Worm (Caenorhabditis elegans) whole organism, L3 larva: ENCODE results near the gene K06H7.1.
A peak's percentile ranks its signal among the peaks of the same experiment; 100 is the strongest.

ENCODE experiments used
- R02D3.7 ChIP-seq: fragments of 150-350 bp; optimal IDR thresholded peaks from 2 replicates; lab custom pipeline; 2014; ENCODE audit warnings: missing biosample characterization, missing genetic modification characterization
- ZK546.5 ChIP-seq: sonication (generic microtip); optimal IDR thresholded peaks from 2 replicates; lab custom pipeline; 2017; ENCODE audit warnings: missing biosample characterization, missing genetic modification characterization
- aly-2 ChIP-seq: fragments of 150-350 bp; optimal IDR thresholded peaks from 2 replicates; lab custom pipeline; 2014; ENCODE audit warnings: missing biosample characterization, missing genetic modification characterization
- ama-1 ChIP-seq: fragments of 150-350 bp; optimal IDR thresholded peaks from 2 replicates; lab custom pipeline; 2018
- ceh-16 ChIP-seq: sonication (generic microtip); optimal IDR thresholded peaks from 2 replicates; lab custom pipeline; 2017; ENCODE audit warnings: missing biosample characterization, missing genetic modification characterization
- ceh-28 ChIP-seq: fragments of 150-350 bp; optimal IDR thresholded peaks from 2 replicates; lab custom pipeline; 2014; ENCODE audit warnings: missing biosample characterization, missing genetic modification reagents, missing genetic modification characterization
- ceh-82 ChIP-seq: fragments of 150-350 bp; optimal IDR thresholded peaks from 2 replicates; lab custom pipeline; 2014; ENCODE audit warnings: missing biosample characterization, missing genetic modification characterization
- ceh-9 ChIP-seq: sonication (generic microtip); optimal IDR thresholded peaks from 2 replicates; lab custom pipeline; 2018; ENCODE audit warnings: missing biosample characterization, missing genetic modification characterization
- daf-12 ChIP-seq: fragments of 150-350 bp; optimal IDR thresholded peaks from 2 replicates; lab custom pipeline; 2014; ENCODE audit warnings: missing biosample characterization, missing genetic modification reagents, missing genetic modification characterization
- egl-27 ChIP-seq: sonication (generic microtip); optimal IDR thresholded peaks from 4 replicates; lab custom pipeline; 2017; ENCODE audit warnings: missing biosample characterization, missing genetic modification reagents, missing genetic modification characterization
- egl-5 ChIP-seq: fragments of 150-350 bp; optimal IDR thresholded peaks from 2 replicates; lab custom pipeline; 2017; ENCODE audit warnings: missing biosample characterization, missing genetic modification reagents, missing genetic modification characterization, inconsistent platforms
- elt-1 ChIP-seq: fragments of 150-350 bp; optimal IDR thresholded peaks from 2 replicates; lab custom pipeline; 2014; ENCODE audit warnings: missing biosample characterization, missing genetic modification characterization
- elt-2 ChIP-seq: sonication (generic microtip); optimal IDR thresholded peaks from 2 replicates; lab custom pipeline; 2016; ENCODE audit warnings: missing genetic modification reagents, mild to moderate bottlenecking, missing genetic modification characterization, missing compliant biosample characterization
- elt-3 ChIP-seq, 3 experiments: fragments of 150-350 bp in 1 of 3; sonication (generic microtip) in 2 of 3; optimal IDR thresholded peaks; 2 replicates in 2 of 3; 4 replicates in 1 of 3; lab custom pipeline; 2014 to 2017; ENCODE audit warnings: missing biosample characterization in 3 of 3, missing genetic modification characterization in 3 of 3
- eor-1 ChIP-seq, 2 experiments: fragments of 150-350 bp; optimal IDR thresholded peaks; 2 replicates each; lab custom pipeline; 2014 to 2018; ENCODE audit warnings: missing biosample characterization in 2 of 2, missing genetic modification characterization in 2 of 2
- fkh-2 ChIP-seq: fragments of 150-350 bp; optimal IDR thresholded peaks from 2 replicates; lab custom pipeline; 2014; ENCODE audit warnings: missing biosample characterization, missing genetic modification reagents, missing genetic modification characterization
- fos-1 ChIP-seq: fragments of 150-350 bp; optimal IDR thresholded peaks from 2 replicates; lab custom pipeline; 2014; ENCODE audit warnings: missing biosample characterization, missing genetic modification characterization
- hmg-11 ChIP-seq: sonication (generic microtip); optimal IDR thresholded peaks from 2 replicates; lab custom pipeline; 2016; ENCODE audit warnings: missing genetic modification characterization, missing compliant biosample characterization
- jun-1 ChIP-seq: fragments of 150-350 bp; optimal IDR thresholded peaks from 2 replicates; lab custom pipeline; 2014; ENCODE audit warnings: missing biosample characterization, missing genetic modification reagents, missing genetic modification characterization
- lin-15B ChIP-seq: fragments of 150-350 bp; optimal IDR thresholded peaks from 2 replicates; lab custom pipeline; 2014; ENCODE audit warnings: missing biosample characterization, missing genetic modification characterization
- lin-39 ChIP-seq: fragments of 150-350 bp; optimal IDR thresholded peaks from 2 replicates; lab custom pipeline; 2018; ENCODE audit warnings: missing biosample characterization, missing genetic modification reagents, missing genetic modification characterization
- lsy-12 ChIP-seq: sonication (generic microtip); optimal IDR thresholded peaks from 2 replicates; lab custom pipeline; 2016; ENCODE audit warnings: mild to moderate bottlenecking, missing genetic modification characterization, missing compliant biosample characterization
- mdl-1 ChIP-seq: fragments of 150-350 bp; optimal IDR thresholded peaks from 2 replicates; lab custom pipeline; 2014; ENCODE audit warnings: missing biosample characterization, missing genetic modification characterization
- mml-1 ChIP-seq: fragments of 150-350 bp; sonication (generic microtip); optimal IDR thresholded peaks from 3 replicates; lab custom pipeline; 2014; ENCODE audit warnings: missing biosample characterization, missing genetic modification characterization
- nfya-1 ChIP-seq: sonication (generic microtip); optimal IDR thresholded peaks from 2 replicates; lab custom pipeline; 2017; ENCODE audit warnings: missing genetic modification characterization, mild to moderate bottlenecking, missing compliant biosample characterization, antibody characterized with exemption, moderate library complexity; ENCODE audit not compliant: insufficient read depth
- nhr-11 ChIP-seq: fragments of 150-350 bp; optimal IDR thresholded peaks from 2 replicates; lab custom pipeline; 2014; ENCODE audit warnings: missing biosample characterization, missing genetic modification characterization
- nhr-12 ChIP-seq: fragments of 150-350 bp; optimal IDR thresholded peaks from 2 replicates; lab custom pipeline; 2014; ENCODE audit warnings: missing biosample characterization, missing genetic modification characterization
- nhr-23 ChIP-seq: fragments of 150-350 bp; optimal IDR thresholded peaks from 2 replicates; lab custom pipeline; 2014; ENCODE audit warnings: missing biosample characterization, missing genetic modification reagents, missing genetic modification characterization
- nhr-237 ChIP-seq: fragments of 150-350 bp; optimal IDR thresholded peaks from 2 replicates; lab custom pipeline; 2014; ENCODE audit warnings: missing biosample characterization, missing genetic modification characterization
- nhr-25 ChIP-seq: sonication (generic microtip); optimal IDR thresholded peaks from 2 replicates; lab custom pipeline; 2017; ENCODE audit warnings: missing biosample characterization, missing genetic modification characterization
- nhr-28 ChIP-seq: fragments of 150-350 bp; optimal IDR thresholded peaks from 2 replicates; lab custom pipeline; 2014; ENCODE audit warnings: missing biosample characterization, missing genetic modification characterization
- nhr-43 ChIP-seq: sonication (generic microtip); optimal IDR thresholded peaks from 2 replicates; lab custom pipeline; 2016; ENCODE audit warnings: mild to moderate bottlenecking, missing genetic modification characterization, missing compliant biosample characterization; ENCODE audit not compliant: poor library complexity, severe bottlenecking
- nhr-67 ChIP-seq: fragments of 150-350 bp; optimal IDR thresholded peaks from 2 replicates; lab custom pipeline; 2014; ENCODE audit warnings: missing biosample characterization, missing genetic modification characterization
- nhr-76 ChIP-seq: fragments of 150-350 bp; sonication (generic microtip); optimal IDR thresholded peaks from 5 replicates; lab custom pipeline; 2014; ENCODE audit warnings: missing biosample characterization, missing genetic modification characterization
- nhr-77 ChIP-seq: fragments of 150-350 bp; optimal IDR thresholded peaks from 2 replicates; lab custom pipeline; 2014; ENCODE audit warnings: missing biosample characterization, missing genetic modification characterization
- pha-4 ChIP-seq: fragments of 150-350 bp; optimal IDR thresholded peaks from 2 replicates; lab custom pipeline; 2014; ENCODE audit warnings: missing biosample characterization, missing genetic modification reagents, missing genetic modification characterization
- pqm-1 ChIP-seq: fragments of 150-350 bp; optimal IDR thresholded peaks from 2 replicates; lab custom pipeline; 2017; ENCODE audit warnings: missing biosample characterization, missing genetic modification characterization, inconsistent platforms
- sea-2 ChIP-seq: fragments of 150-350 bp; sonication (generic microtip); optimal IDR thresholded peaks from 4 replicates; lab custom pipeline; 2014; ENCODE audit warnings: missing biosample characterization, missing genetic modification reagents, missing genetic modification characterization
- skn-1 ChIP-seq: fragments of 150-350 bp; optimal IDR thresholded peaks from 2 replicates; lab custom pipeline; 2014; ENCODE audit warnings: missing biosample characterization, missing genetic modification characterization
- snpc-4 ChIP-seq: fragments of 150-350 bp; optimal IDR thresholded peaks from 2 replicates; lab custom pipeline; 2014; ENCODE audit warnings: missing biosample characterization, missing genetic modification characterization
- tbx-2 ChIP-seq: sonication (generic microtip); optimal IDR thresholded peaks from 2 replicates; lab custom pipeline; 2016; ENCODE audit warnings: mild to moderate bottlenecking, missing genetic modification characterization, missing compliant biosample characterization
- unc-39 ChIP-seq: sonication (generic microtip); optimal IDR thresholded peaks from 4 replicates; lab custom pipeline; 2017; ENCODE audit warnings: missing biosample characterization, missing genetic modification characterization
- unc-62 ChIP-seq: fragments of 150-350 bp; sonication (generic microtip); optimal IDR thresholded peaks from 4 replicates; lab custom pipeline; 2014; ENCODE audit warnings: missing biosample characterization, missing genetic modification reagents, missing genetic modification characterization
- ztf-4 ChIP-seq: fragments of 150-350 bp; optimal IDR thresholded peaks from 2 replicates; lab custom pipeline; 2014; ENCODE audit warnings: missing biosample characterization, missing genetic modification characterization

K06H7.1 gene

ce11 chrIII:8126978-8127377 lies 27.9 kb downstream of the K06H7.1 start:
- TF ChIP-seq nhr-25 (no peak), ztf-4 (tag; lab: Kevin White, UChicago) (no peak), fos-1 (tag; lab: Kevin White, UChicago) (no peak), pqm-1 (tag; lab: Kevin White, UChicago) (no peak), hmg-11 (tag; lab: Kevin White, UChicago) (peak; percentile 87), ZK546.5 (tag; lab: Kevin White, UChicago) (no peak), pha-4 (tag; lab: Kevin White, UChicago) (peak; percentile 38), unc-39 (no peak), lin-15B (tag; lab: Kevin White, UChicago) (no peak), unc-62 (GFP tag; lab: Kevin White, UChicago) (no peak), nhr-12 (no peak), ama-1 (lab: Kevin White, UChicago) (no peak), mml-1 (tag; lab: Kevin White, UChicago) (no peak), nhr-237 (tag; lab: Kevin White, UChicago) (no peak), tbx-2 (no peak), nhr-76 (tag; lab: Kevin White, UChicago) (no peak), mdl-1 (tag; lab: Kevin White, UChicago) (no peak), eor-1 (tag; optimal IDR thresholded peaks at IDR 0.05; lab: Kevin White, UChicago) (no peak), lin-39 (tag; lab: Kevin White, UChicago) (peak; percentile 76), ceh-28 (tag; lab: Kevin White, UChicago) (no peak), nfya-1 (tag; lab: Kevin White, UChicago) (peak; percentile 55)

- TF ChIP-seq elt-2 (tag; lab: Kevin White, UChicago), result no peak
- TF ChIP-seq unc-62 (GFP tag; lab: Kevin White, UChicago), result no peak
- no peak for TF ChIP-seq nhr-11 (tag; lab: Kevin White, UChicago)
Observed at ce11 chrIII:8129195-8129594, 30.1 kb downstream of the K06H7.1 start.

ce11 chrIII:8130177-8130902 lies 31.2 kb downstream of the K06H7.1 start, which contains the start of the genes rpl-21 and C14B9.10:
Gene rpl-21 (minus strand): TSS chrIII:8130227.
Gene C14B9.10 (plus strand): TSS chrIII:8130852.
- TF ChIP-seq hmg-11 (tag; lab: Kevin White, UChicago), result peak; percentile 90
- no peak for TF ChIP-seq egl-27 (tag; lab: Kevin White, UChicago)
- no peak for TF ChIP-seq sea-2
- TF ChIP-seq ceh-16 (tag; lab: Kevin White, UChicago), result peak; percentile 11
- no peak for TF ChIP-seq ceh-9 (tag; lab: Kevin White, UChicago)
- no peak for TF ChIP-seq elt-1 (tag; lab: Kevin White, UChicago)
- no peak for TF ChIP-seq nhr-77 (tag; lab: Kevin White, UChicago)
- peak; percentile 85 for TF ChIP-seq nhr-23 (tag; lab: Kevin White, UChicago)
- TF ChIP-seq lsy-12, result peak; percentile 63
- TF ChIP-seq lin-15B (tag; lab: Kevin White, UChicago), result peak; percentile 87
- peak; percentile 83 for TF ChIP-seq nhr-25
- TF ChIP-seq pha-4 (tag; lab: Kevin White, UChicago), result peak; percentile 95
- peak; percentile 98 for TF ChIP-seq nfya-1 (tag; lab: Kevin White, UChicago)
- no peak for TF ChIP-seq mml-1 (tag; lab: Kevin White, UChicago)
- TF ChIP-seq egl-5 (tag; lab: Kevin White, UChicago), result peak; percentile 81
- peak; percentile 74 for TF ChIP-seq nhr-43
- TF ChIP-seq daf-12 (tag; lab: Kevin White, UChicago), result no peak
- TF ChIP-seq nhr-12, result no peak
- peak; percentile 57 for TF ChIP-seq ceh-28 (tag; lab: Kevin White, UChicago)
- no peak for TF ChIP-seq elt-3 (tag; optimal IDR thresholded peaks at IDR 0.05; lab: Kevin White, UChicago)
- no peak for TF ChIP-seq unc-39
- TF ChIP-seq R02D3.7 (tag; lab: Kevin White, UChicago), result peak; percentile 82
- TF ChIP-seq lin-39 (tag; lab: Kevin White, UChicago), result peak; percentile 90
- TF ChIP-seq ama-1 (lab: Kevin White, UChicago), result peak; percentile 53
- peak; percentile 0 for TF ChIP-seq ZK546.5 (tag; lab: Kevin White, UChicago)
- TF ChIP-seq aly-2 (tag; lab: Kevin White, UChicago), result no peak
- peak; percentile 58 for TF ChIP-seq skn-1 (tag; lab: Kevin White, UChicago)
- TF ChIP-seq fos-1 (tag; lab: Kevin White, UChicago), result no peak
- peak; percentile 47 for TF ChIP-seq snpc-4 (tag; lab: Kevin White, UChicago)
- peak; percentile 59 for TF ChIP-seq pqm-1 (tag; lab: Kevin White, UChicago)
- TF ChIP-seq nhr-67, result no peak
- TF ChIP-seq mdl-1 (tag; lab: Kevin White, UChicago), result no peak
- no peak for TF ChIP-seq nhr-237 (tag; lab: Kevin White, UChicago)
- TF ChIP-seq eor-1 (tag; optimal IDR thresholded peaks at IDR 0.05; lab: Kevin White, UChicago), result no peak
- peak; percentile 35 for TF ChIP-seq jun-1 (tag; lab: Kevin White, UChicago)
- peak; percentile 11 for TF ChIP-seq tbx-2
- TF ChIP-seq nhr-28, result no peak
- TF ChIP-seq fkh-2 (tag; lab: Kevin White, UChicago), result no peak
- peak; percentile 45 for TF ChIP-seq elt-2 (tag; lab: Kevin White, UChicago)
- peak; percentile 20 for TF ChIP-seq ceh-82
- peak; percentile 11 for TF ChIP-seq unc-62 (GFP tag; lab: Kevin White, UChicago)
